Worm (Caenorhabditis elegans): Measurements from ENCODE around the gene irld-55.

Gene irld-55

ce11 chrIV:14070992-14071289 is 50.9 kb downstream of the irld-55 start (continued):
- TF ChIP-seq F52B5.7 (tag; optimal IDR thresholded peaks at IDR 0.05) (no peak), zfh-2 (GFP tag; conservative IDR thresholded peaks at IDR 0.05) (no peak), ceh-100 (GFP tag; IDR thresholded peaks at IDR 0.05) (peak; percentile 39), efl-1 (GFP tag; optimal IDR thresholded peaks at IDR 0.05) (peak; percentile 79), attf-6 (GFP tag; IDR thresholded peaks at IDR 0.05) (peak; percentile 93), lag-1 (GFP tag; IDR thresholded peaks at IDR 0.05) (no peak), dox-1 (GFP tag; IDR thresholded peaks at IDR 0.05) (peak; percentile 95), Y56A3A.18 (GFP tag; IDR thresholded peaks at IDR 0.05) (no peak), nfyb-1 (GFP tag; IDR thresholded peaks at IDR 0.05) (peak; percentile 77; the same call in 1 of the 2 replicates), dpl-1 (GFP tag; optimal IDR thresholded peaks at IDR 0.05) (peak; percentile 41), sptf-2 (GFP tag; optimal IDR thresholded peaks at IDR 0.05) (no peak), unc-130 (GFP tag; optimal IDR thresholded peaks at IDR 0.05) (peak; percentile 76), snpc-1.3 (tag; optimal IDR thresholded peaks at IDR 0.05; ENCODE audit: insufficient read depth) (peak; percentile 58), unc-62 (GFP tag; optimal IDR thresholded peaks at IDR 0.05) (no peak), dpff-1 (tag; optimal IDR thresholded peaks at IDR 0.05) (no peak), F39B2.1 (GFP tag; IDR thresholded peaks at IDR 0.05) (no peak), hsf-1 (GFP tag; IDR thresholded peaks at IDR 0.05) (peak; percentile 76), ztf-3 (GFP tag; optimal IDR thresholded peaks at IDR 0.05) (no peak), mxl-1 (tag; optimal IDR thresholded peaks at IDR 0.05) (no peak), ztf-25 (GFP tag; IDR thresholded peaks at IDR 0.05) (no peak), pbrm-1 (GFP tag; IDR thresholded peaks at IDR 0.05) (peak; percentile 85; the same call in 1 of the 2 replicates), athp-1 (tag; optimal IDR thresholded peaks at IDR 0.05) (peak; percentile 51), Y53G8AR.9 (GFP tag; conservative IDR thresholded peaks at IDR 0.05) (peak; percentile 81; the same call in 1 of the 2 replicates), nhr-80 (tag; optimal IDR thresholded peaks at IDR 0.05) (peak; percentile 17), C06A6.2 (GFP tag; conservative IDR thresholded peaks at IDR 0.05) (no peak), F55B11.4 (tag; optimal IDR thresholded peaks at IDR 0.05; ENCODE audit: borderline replicate concordance, insufficient read depth) (no peak), F37B4.10 (GFP tag; IDR thresholded peaks at IDR 0.05) (no peak), snpc-4 (GFP tag; optimal IDR thresholded peaks at IDR 0.05) (peak; percentile 89), snpc-4 (tag; optimal IDR thresholded peaks at IDR 0.05) (peak; percentile 74 to 95 (median 92))

ce11 chrIV:14071466-14071865 is 51.5 kb downstream of the irld-55 start, which contains the start of gene ccar-1:
Gene ccar-1, plus strand, starts transcription at chrIV:14071548.
- peak; percentile 81 for TF ChIP-seq attf-6 (GFP tag; IDR thresholded peaks at IDR 0.05)
- TF ChIP-seq cebp-2 (GFP tag; IDR thresholded peaks at IDR 0.05), result 0 out of 2 replicates have a peak, but pooled peaks have one; percentile 48
- no peak for TF ChIP-seq attf-3 (GFP tag; conservative IDR thresholded peaks at IDR 0.05)
- 0 out of 2 replicates have a peak, but pooled peaks have one; percentile 5 for TF ChIP-seq rcor-1 (GFP tag; IDR thresholded peaks at IDR 0.05)
- 0 out of 2 replicates have a peak, but pooled peaks have one; percentile 3 for TF ChIP-seq madf-3 (GFP tag; IDR thresholded peaks at IDR 0.05)
- no peak for TF ChIP-seq ekl-4 (GFP tag; IDR thresholded peaks at IDR 0.05)
- TF ChIP-seq lin-26 (GFP tag; IDR thresholded peaks at IDR 0.05), result peak; percentile 46; the same call in 1 of the 2 replicates
- TF ChIP-seq hlh-12 (tag; optimal IDR thresholded peaks at IDR 0.05), result no peak
- TF ChIP-seq zfh-2 (GFP tag; conservative IDR thresholded peaks at IDR 0.05), result 0 out of 2 replicates have a peak, but pooled peaks have one; percentile 7
- peak; percentile 38; the same call in 1 of the 2 replicates for TF ChIP-seq ztf-28 (GFP tag; IDR thresholded peaks at IDR 0.05)
- TF ChIP-seq F57A8.1 (GFP tag; optimal IDR thresholded peaks at IDR 0.05), result no peak
- TF ChIP-seq pbrm-1 (GFP tag; IDR thresholded peaks at IDR 0.05), result peak; percentile 19; the same call in 1 of the 2 replicates
